Worm (Caenorhabditis elegans) whole organism, mixed stage, embryonic: ENCODE measurements around the gene M05D6.3.

ENCODE experiments used
- M03D4.4 ChIP-seq: sonication (generic microtip); optimal IDR thresholded peaks from 2 replicates; lab custom pipeline; 2017; ENCODE audit warnings: mild to moderate bottlenecking, missing genetic modification characterization, missing compliant biosample characterization
- bed-3 ChIP-seq: fragments of 200-800 bp; sonication (Bioruptor generic); optimal IDR thresholded peaks from 3 replicates; lab custom pipeline; 2018; ENCODE audit warnings: mild to moderate bottlenecking, missing genetic modification characterization, moderate library complexity, missing compliant biosample characterization
- blmp-1 ChIP-seq: fragments of 150-350 bp; optimal IDR thresholded peaks from 2 replicates; lab custom pipeline; 2014; ENCODE audit warnings: missing biosample characterization, missing genetic modification characterization
- ceh-39 ChIP-seq: fragments of 150-350 bp; optimal IDR thresholded peaks from 2 replicates; lab custom pipeline; 2014; ENCODE audit warnings: missing biosample characterization, missing genetic modification characterization
- ceh-43 ChIP-seq: fragments of 200-800 bp; sonication (Bioruptor generic); optimal IDR thresholded peaks from 2 replicates; lab custom pipeline; 2018; ENCODE audit warnings: mild to moderate bottlenecking, missing genetic modification characterization, moderate library complexity, missing compliant biosample characterization
- ceh-83 ChIP-seq: fragments of 200-800 bp; sonication (Bioruptor generic); optimal IDR thresholded peaks from 2 replicates; lab custom pipeline; 2018; ENCODE audit warnings: mild to moderate bottlenecking, missing genetic modification characterization, missing compliant biosample characterization
- ces-1 ChIP-seq: fragments of 150-350 bp; optimal IDR thresholded peaks from 2 replicates; lab custom pipeline; 2014; ENCODE audit warnings: missing biosample characterization, missing genetic modification reagents, missing genetic modification characterization
- cnd-1 ChIP-seq: fragments of 200-800 bp; sonication (Bioruptor generic); optimal IDR thresholded peaks from 2 replicates; lab custom pipeline; 2018; ENCODE audit warnings: mild to moderate bottlenecking, missing genetic modification characterization, missing compliant biosample characterization
- drap-1 ChIP-seq: fragments of 200-800 bp; sonication (Bioruptor generic); optimal IDR thresholded peaks from 3 replicates; lab custom pipeline; 2018; ENCODE audit warnings: mild to moderate bottlenecking, missing genetic modification characterization, missing compliant biosample characterization
- elt-1 ChIP-seq: sonication (generic microtip); optimal IDR thresholded peaks from 2 replicates; lab custom pipeline; 2017; ENCODE audit warnings: missing genetic modification characterization, mild to moderate bottlenecking, missing compliant biosample characterization, antibody characterized with exemption, moderate library complexity, borderline replicate concordance; ENCODE audit not compliant: insufficient read depth
- elt-3 ChIP-seq: fragments of 150-350 bp; optimal IDR thresholded peaks from 2 replicates; lab custom pipeline; 2014; ENCODE audit warnings: missing biosample characterization, missing genetic modification characterization
- flh-1 ChIP-seq: fragments of 200-800 bp; sonication (Bioruptor generic); optimal IDR thresholded peaks from 2 replicates; lab custom pipeline; 2018; ENCODE audit warnings: mild to moderate bottlenecking, missing genetic modification characterization, moderate library complexity, missing compliant biosample characterization
- ham-2 ChIP-seq: fragments of 200-800 bp; sonication (Bioruptor generic); optimal IDR thresholded peaks from 2 replicates; lab custom pipeline; 2018; ENCODE audit warnings: mild to moderate bottlenecking, missing genetic modification characterization, missing compliant biosample characterization
- hlh-1 ChIP-seq: fragments of 150-350 bp; optimal IDR thresholded peaks from 2 replicates; lab custom pipeline; 2014; ENCODE audit warnings: missing biosample characterization, missing genetic modification reagents, missing genetic modification characterization
- lin-13 ChIP-seq: fragments of 150-350 bp; optimal IDR thresholded peaks from 2 replicates; lab custom pipeline; 2014; ENCODE audit warnings: missing biosample characterization, missing genetic modification characterization
- lin-32 ChIP-seq: fragments of 200-800 bp; sonication (Bioruptor generic); optimal IDR thresholded peaks from 2 replicates; lab custom pipeline; 2018; ENCODE audit warnings: mild to moderate bottlenecking, missing genetic modification characterization, missing compliant biosample characterization
- lsy-2 ChIP-seq: fragments of 150-350 bp; optimal IDR thresholded peaks from 2 replicates; lab custom pipeline; 2014; ENCODE audit warnings: missing biosample characterization, missing genetic modification characterization
- mab-5 ChIP-seq: fragments of 150-350 bp; optimal IDR thresholded peaks from 2 replicates; lab custom pipeline; 2014; ENCODE audit warnings: missing biosample characterization, missing genetic modification characterization
- mep-1 ChIP-seq: fragments of 150-350 bp; optimal IDR thresholded peaks from 2 replicates; lab custom pipeline; 2017; ENCODE audit warnings: missing biosample characterization, missing genetic modification reagents, missing genetic modification characterization, inconsistent platforms
- mls-2 ChIP-seq: sonication (generic microtip); optimal IDR thresholded peaks from 2 replicates; lab custom pipeline; 2016; ENCODE audit warnings: mild to moderate bottlenecking, missing genetic modification characterization, moderate library complexity, missing compliant biosample characterization
- nhr-12 ChIP-seq: fragments of 150-350 bp; optimal IDR thresholded peaks from 2 replicates; lab custom pipeline; 2014; ENCODE audit warnings: missing biosample characterization, missing genetic modification characterization
- nhr-2 ChIP-seq: fragments of 150-350 bp; optimal IDR thresholded peaks from 2 replicates; lab custom pipeline; 2014; ENCODE audit warnings: missing biosample characterization, missing genetic modification characterization
- nhr-237 ChIP-seq: fragments of 150-350 bp; optimal IDR thresholded peaks from 2 replicates; lab custom pipeline; 2014; ENCODE audit warnings: missing biosample characterization, missing genetic modification characterization
- nhr-28 ChIP-seq: fragments of 150-350 bp; optimal IDR thresholded peaks from 2 replicates; lab custom pipeline; 2014; ENCODE audit warnings: missing biosample characterization, missing genetic modification characterization
- nhr-76 ChIP-seq: sonication (generic microtip); optimal IDR thresholded peaks from 2 replicates; lab custom pipeline; 2017; ENCODE audit warnings: missing biosample characterization, missing genetic modification characterization
- pha-4 ChIP-seq: fragments of 150-350 bp; optimal IDR thresholded peaks from 2 replicates; lab custom pipeline; 2018; ENCODE audit warnings: missing biosample characterization, missing genetic modification reagents, missing genetic modification characterization
- sem-2 ChIP-seq: fragments of 200-800 bp; sonication (Bioruptor generic); optimal IDR thresholded peaks from 2 replicates; lab custom pipeline; 2018; ENCODE audit warnings: mild to moderate bottlenecking, missing genetic modification characterization, missing compliant biosample characterization
- snpc-4 ChIP-seq: fragments of 150-350 bp; optimal IDR thresholded peaks from 2 replicates; lab custom pipeline; 2014; ENCODE audit warnings: missing biosample characterization, missing genetic modification characterization
- sptf-1 ChIP-seq: sonication (generic microtip); optimal IDR thresholded peaks from 2 replicates; lab custom pipeline; 2017; ENCODE audit warnings: mild to moderate bottlenecking, missing genetic modification characterization, moderate library complexity, missing compliant biosample characterization
- tbx-8 ChIP-seq: fragments of 200-800 bp; sonication (Bioruptor generic); optimal IDR thresholded peaks from 2 replicates; lab custom pipeline; 2018; ENCODE audit warnings: mild to moderate bottlenecking, missing genetic modification characterization, moderate library complexity, missing compliant biosample characterization
- unc-120 ChIP-seq: sonication (generic microtip); optimal IDR thresholded peaks from 2 replicates; lab custom pipeline; 2017; ENCODE audit warnings: missing genetic modification characterization, missing compliant biosample characterization; ENCODE audit not compliant: poor library complexity, severe bottlenecking
- unc-62 ChIP-seq: fragments of 150-350 bp; optimal IDR thresholded peaks from 2 replicates; lab custom pipeline; 2014; ENCODE audit warnings: missing biosample characterization, missing genetic modification reagents, missing genetic modification characterization
- zip-8 ChIP-seq: fragments of 150-350 bp; optimal IDR thresholded peaks from 2 replicates; lab custom pipeline; 2014; ENCODE audit warnings: missing biosample characterization, missing genetic modification characterization
- ztf-11 ChIP-seq: fragments of 150-350 bp; optimal IDR thresholded peaks from 2 replicates; lab custom pipeline; 2014; ENCODE audit warnings: missing biosample characterization, missing genetic modification characterization

M05D6.3 gene

DNA sequence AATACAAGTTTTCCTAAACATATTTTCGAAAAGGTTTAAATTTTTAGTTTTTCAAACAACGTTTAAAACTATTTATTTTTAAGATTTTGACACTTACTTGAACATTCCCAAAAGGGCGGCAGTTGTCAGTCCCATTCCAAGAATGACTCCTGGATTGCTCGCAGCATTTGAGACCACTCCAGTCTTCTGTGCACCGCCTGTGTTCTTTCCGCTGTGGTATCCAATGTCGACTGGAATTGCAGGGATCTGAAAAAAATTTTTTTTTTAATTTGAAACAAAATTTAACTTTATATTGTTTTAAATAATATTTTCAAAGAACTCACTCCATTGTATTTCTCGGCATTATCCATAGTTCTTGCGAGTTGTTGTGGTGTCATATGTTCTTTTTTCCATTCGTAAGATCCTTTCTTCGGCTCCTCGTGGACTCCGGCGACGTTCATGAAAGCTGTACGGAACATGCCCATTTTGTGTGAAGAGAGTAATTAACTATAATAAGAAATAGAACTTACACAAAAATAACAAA lies 6.2 kb downstream of the M05D6.3 start, which contains the start of gene M05D6.5:
TSS of gene M05D6.5 (minus strand) at position 473 of the 523 bp plus-strand sequence.
- TF ChIP-seq ces-1 (no peak), nhr-2 (no peak), tbx-8 (no peak), ztf-11 (tag; lab: Kevin White, UChicago) (no peak), nhr-76 (tag; lab: Kevin White, UChicago) (no peak), hlh-1 (tag; lab: Kevin White, UChicago) (no peak), lsy-2 (tag; lab: Kevin White, UChicago) (no peak), ceh-43 (GFP tag; lab: Kevin White, UChicago) (no peak), flh-1 (GFP tag; lab: Kevin White, UChicago) (no peak), mep-1 (no peak), mls-2 (tag; lab: Kevin White, UChicago) (no peak), ceh-83 (GFP tag; lab: Kevin White, UChicago) (no peak), nhr-237 (tag; lab: Kevin White, UChicago) (no peak), lin-13 (no peak), sem-2 (GFP tag; lab: Kevin White, UChicago) (no peak)

- TF ChIP-seq zip-8 (tag; lab: Kevin White, UChicago) (no peak), ces-1 (peak; percentile 44), cnd-1 (tag; lab: Kevin White, UChicago) (no peak), mab-5 (tag; lab: Kevin White, UChicago) (no peak), lsy-2 (tag; lab: Kevin White, UChicago) (peak; percentile 82), snpc-4 (tag; lab: Kevin White, UChicago) (no peak), ceh-43 (GFP tag; lab: Kevin White, UChicago) (no peak), nhr-12 (tag; lab: Kevin White, UChicago) (no peak), nhr-76 (tag; lab: Kevin White, UChicago) (no peak), ham-2 (no peak), lin-32 (GFP tag; lab: Kevin White, UChicago) (no peak), ceh-83 (GFP tag; lab: Kevin White, UChicago) (no peak), sem-2 (GFP tag; lab: Kevin White, UChicago) (no peak), unc-120 (tag; lab: Kevin White, UChicago) (no peak)
Measured at ce11 chrII:8483124-8483792, 7.7 kb downstream of the M05D6.3 start.

ce11 chrII:8483793-8484186 lies 8.2 kb downstream of the M05D6.3 start, which contains the start of gene taap-1:
Gene taap-1 (minus strand): TSS chrII:8483871.
- TF ChIP-seq tbx-8 (no peak), lin-13 (no peak), mab-5 (tag; lab: Kevin White, UChicago) (no peak), M03D4.4 (tag; lab: Kevin White, UChicago) (no peak), nhr-76 (tag; lab: Kevin White, UChicago) (no peak), blmp-1 (tag; lab: Kevin White, UChicago) (no peak), cnd-1 (tag; lab: Kevin White, UChicago) (no peak), elt-3 (tag; lab: Kevin White, UChicago) (no peak), nhr-237 (tag; lab: Kevin White, UChicago) (no peak), elt-1 (tag; lab: Kevin White, UChicago) (no peak)

ce11 chrII:8484546-8484945 lies 9.0 kb downstream of the M05D6.3 start:
- TF ChIP-seq nhr-12 (tag; lab: Kevin White, UChicago) (no peak), hlh-1 (tag; lab: Kevin White, UChicago) (no peak), ham-2 (no peak), tbx-8 (no peak), mab-5 (tag; lab: Kevin White, UChicago) (no peak), pha-4 (tag; lab: Kevin White, UChicago) (no peak), lsy-2 (tag; lab: Kevin White, UChicago) (no peak), unc-120 (tag; lab: Kevin White, UChicago) (no peak), ceh-39 (tag; lab: Kevin White, UChicago) (no peak), M03D4.4 (tag; lab: Kevin White, UChicago) (no peak)

DNA sequence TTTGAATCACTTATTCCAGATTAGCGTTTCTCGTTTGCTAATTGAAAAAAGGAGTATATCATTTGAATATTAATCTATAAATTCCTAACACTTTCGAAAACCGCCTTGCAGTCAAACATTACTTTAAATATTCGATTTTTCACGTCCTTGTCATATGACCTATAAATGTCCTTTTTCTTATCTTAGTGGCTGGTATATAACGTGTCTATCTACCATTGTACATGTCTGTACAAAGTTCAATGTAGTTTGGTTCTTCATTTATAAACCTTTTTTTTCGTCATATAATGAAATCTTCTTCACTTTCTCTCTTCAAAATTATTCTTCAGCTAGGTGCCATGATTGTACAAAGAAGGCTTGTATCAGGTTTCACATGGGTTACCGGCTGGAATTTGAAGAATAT lies 10.0 kb downstream of the M05D6.3 start, which contains the start of gene gbh-2:
TSS of gene gbh-2 (plus strand) at position 277 of the 400 bp plus-strand sequence.
- TF ChIP-seq ceh-39 (tag; lab: Kevin White, UChicago) (no peak), drap-1 (GFP tag; lab: Kevin White, UChicago) (no peak), hlh-1 (tag; lab: Kevin White, UChicago) (no peak), nhr-237 (tag; lab: Kevin White, UChicago) (no peak), M03D4.4 (tag; lab: Kevin White, UChicago) (no peak), ztf-11 (tag; lab: Kevin White, UChicago) (no peak), nhr-12 (tag; lab: Kevin White, UChicago) (no peak), ham-2 (no peak), unc-62 (GFP tag; lab: Kevin White, UChicago) (no peak), tbx-8 (no peak), sptf-1 (tag; lab: Kevin White, UChicago) (no peak), nhr-28 (no peak), pha-4 (tag; lab: Kevin White, UChicago) (no peak), ceh-83 (GFP tag; lab: Kevin White, UChicago) (no peak), nhr-2 (no peak), unc-120 (tag; lab: Kevin White, UChicago) (no peak), nhr-76 (tag; lab: Kevin White, UChicago) (no peak), bed-3 (GFP tag; lab: Kevin White, UChicago) (no peak), ceh-43 (GFP tag; lab: Kevin White, UChicago) (no peak)
